Worm (Caenorhabditis elegans): ENCODE results near the gene mig-22.

- TF ChIP-seq flt-1 (GFP tag; IDR thresholded peaks at IDR 0.05) (no peak), ceh-36 (tag; optimal IDR thresholded peaks at IDR 0.05) (no peak), ceh-13 (GFP tag; optimal IDR thresholded peaks at IDR 0.05) (no peak), F13C5.2 (tag; optimal IDR thresholded peaks at IDR 0.05) (no peak), sea-1 (GFP tag; conservative IDR thresholded peaks at IDR 0.05) (no peak), ama-1 (optimal IDR thresholded peaks at IDR 0.05) (no peak), hnd-1 (tag; optimal IDR thresholded peaks at IDR 0.05) (no peak), hmbx-1 (tag; optimal IDR thresholded peaks at IDR 0.05) (no peak), tra-4 (tag; optimal IDR thresholded peaks at IDR 0.05) (no peak), hmg-4 (GFP tag; optimal IDR thresholded peaks at IDR 0.05) (no peak), tbx-11 (GFP tag; IDR thresholded peaks at IDR 0.05) (no peak), tbx-37 (GFP tag; conservative IDR thresholded peaks at IDR 0.05) (no peak), aly-1 (tag; optimal IDR thresholded peaks at IDR 0.05) (no peak)
Observed at ce11 chrIII:8750606-8751005, 16.5 kb downstream of the mig-22 start, which contains the start of gene ugtp-1.
